Fruit fly (Drosophila melanogaster) Kc167 (cell line): ENCODE measurements around the gene Actn3.

ENCODE experiments used
- Sin3A ChIP-seq: fragments of >200 bp; optimal IDR thresholded peaks from 2 replicates; lab custom pipeline; 2018; ENCODE audit warnings: missing external identifiers
- insv ChIP-seq: fragments of >200 bp; optimal IDR thresholded peaks from 3 replicates; lab custom pipeline; 2018; ENCODE audit warnings: missing external identifiers
- psq ChIP-seq: fragments of >200 bp; optimal IDR thresholded peaks from 2 replicates; lab custom pipeline; 2017; ENCODE audit warnings: missing external identifiers

- TF ChIP-seq insv (lab: Kevin White, UChicago) = no peak
- TF ChIP-seq psq (lab: Kevin White, UChicago) = no peak
- no peak for TF ChIP-seq Sin3A (lab: Kevin White, UChicago)
These were observed 44.7 kb downstream of the Actn3 start for dm6 chr3R:16932868-16933267.
